Worm (Caenorhabditis elegans) whole organism, L4 larva: ENCODE results near the gene F08D12.4.

ENCODE experiments used
- R02D3.7 ChIP-seq: fragments of 150-350 bp; sonication (generic microtip); optimal IDR thresholded peaks from 3 replicates; lab custom pipeline; 2014; ENCODE audit warnings: missing biosample characterization, missing genetic modification characterization
- ZK546.5 ChIP-seq, 2 experiments: sonication (generic microtip); optimal IDR thresholded peaks; 2 replicates each; lab custom pipeline; 2017; ENCODE audit warnings: missing biosample characterization in 2 of 2, missing genetic modification characterization in 2 of 2
- aly-2 ChIP-seq: sonication (generic microtip); optimal IDR thresholded peaks from 2 replicates; lab custom pipeline; 2018; ENCODE audit warnings: missing biosample characterization, missing genetic modification characterization
- ceh-62 ChIP-seq: sonication (generic microtip); optimal IDR thresholded peaks from 2 replicates; lab custom pipeline; 2017; ENCODE audit warnings: missing biosample characterization, missing genetic modification characterization
- daf-19 ChIP-seq: fragments of 200-800 bp; sonication (Bioruptor generic); conservative IDR thresholded peaks from 2 replicates; pipeline ENCODE4 v1.3.6; 2022; ENCODE audit warnings: missing genetic modification characterization, missing compliant biosample characterization
- egl-27 ChIP-seq: sonication (generic microtip); optimal IDR thresholded peaks from 3 replicates; lab custom pipeline; 2017; ENCODE audit warnings: missing biosample characterization, missing genetic modification reagents, missing genetic modification characterization
- fkh-10 ChIP-seq: fragments of 150-350 bp; optimal IDR thresholded peaks from 2 replicates; lab custom pipeline; 2014; ENCODE audit warnings: missing biosample characterization, missing genetic modification reagents, missing genetic modification characterization
- lir-3 ChIP-seq: sonication (generic microtip); optimal IDR thresholded peaks from 2 replicates; lab custom pipeline; 2016; ENCODE audit warnings: mild to moderate bottlenecking, missing genetic modification characterization, missing compliant biosample characterization
- mdt-29 ChIP-seq: fragments of 200-800 bp; sonication (Bioruptor generic); IDR thresholded peaks from 2 replicates; pipeline ENCODE4 v1.3.6; 2022; ENCODE audit warnings: missing genetic modification reagents, missing genetic modification characterization, missing compliant biosample characterization
- nhr-10 ChIP-seq: fragments of 150-350 bp; optimal IDR thresholded peaks from 2 replicates; lab custom pipeline; 2014; ENCODE audit warnings: missing biosample characterization, missing genetic modification characterization
- nhr-76 ChIP-seq: fragments of 150-350 bp; optimal IDR thresholded peaks from 2 replicates; lab custom pipeline; 2014; ENCODE audit warnings: missing biosample characterization, missing genetic modification characterization
- unc-62 ChIP-seq, 3 experiments: fragments of 150-350 bp in 1 of 3; sonication (generic microtip); optimal IDR thresholded peaks in 2 of 3; peaks in 1 of 3; 1 replicate in 1 of 3; 2 replicates in 2 of 3; lab custom pipeline; 2014 to 2017; ENCODE audit warnings: missing biosample characterization in 3 of 3, missing genetic modification characterization in 3 of 3, missing genetic modification reagents in 3 of 3, missing genotype in 1 of 3
- zag-1 ChIP-seq: fragments of 150-350 bp; optimal IDR thresholded peaks from 2 replicates; lab custom pipeline; 2014; ENCODE audit warnings: missing biosample characterization, missing genetic modification characterization

ce11 chrII:2797951-2798350, 20.0 kb downstream of the F08D12.4 start:
- TF ChIP-seq R02D3.7 (tag; lab: Kevin White, UChicago) = no peak
- no peak for TF ChIP-seq ceh-62 (tag; lab: Kevin White, UChicago)
- no peak for TF ChIP-seq egl-27 (tag; lab: Kevin White, UChicago)
- TF ChIP-seq nhr-76 = no peak
- TF ChIP-seq zag-1 (tag; lab: Kevin White, UChicago) = no peak
- TF ChIP-seq mdt-29 (GFP tag; lab: Robert Waterston, UW) = no peak
- TF ChIP-seq unc-62 (GFP tag; optimal IDR thresholded peaks at IDR 0.05 in 1 of 2; lab: Kevin White, UChicago) = no peak
- TF ChIP-seq unc-62 (tag; optimal IDR thresholded peaks at IDR 0.05; lab: Kevin White, UChicago) = no peak
- no peak for TF ChIP-seq lir-3
- no peak for TF ChIP-seq daf-19
- no peak for TF ChIP-seq fkh-10
- TF ChIP-seq nhr-10 (tag; lab: Kevin White, UChicago) = no peak
- no peak for TF ChIP-seq ZK546.5 (tag; optimal IDR thresholded peaks at IDR 0.05; lab: Kevin White, UChicago)
- no peak for TF ChIP-seq aly-2 (tag; lab: Kevin White, UChicago)
